Worm (Caenorhabditis elegans) whole organism, dauer: ENCODE measurements around the gene ZK666.8.
"Not testable (repeated sequence)": the region's sequence is repeated elsewhere in the genome, so short reads cannot be mapped to it uniquely, and the experiment has no call there.

Experiments
- unc-62 ChIP-seq: sonication (generic microtip); optimal IDR thresholded peaks from 2 replicates; lab custom pipeline; 2017; ENCODE audit warnings: missing biosample characterization, missing genetic modification reagents, missing genetic modification characterization

Gene ZK666.8

ce11 chrII:10447348-10448316 is 45.3 kb downstream of the ZK666.8 start, which contains the start of gene ZK673.2:
TSS of gene ZK673.2 (plus strand) at chrII:10448266.
- no peak for TF ChIP-seq unc-62

- no peak for TF ChIP-seq unc-62
Measured at ce11 chrII:10446814-10447213, 46.1 kb downstream of the ZK666.8 start.

- TF ChIP-seq unc-62 = no peak
Measured at ce11 chrII:10446300-10446699, 46.6 kb downstream of the ZK666.8 start.

ce11 chrII:10445738-10446137 is 47.2 kb downstream of the ZK666.8 start:
- no peak for TF ChIP-seq unc-62

ce11 chrII:10444971-10445707 is 47.8 kb downstream of the ZK666.8 start:
- TF ChIP-seq unc-62 = no peak

- TF ChIP-seq unc-62 = no peak
Measured at ce11 chrII:10443898-10444297, 49.0 kb downstream of the ZK666.8 start.

ce11 chrII:10442846-10443245 is 50.1 kb downstream of the ZK666.8 start, which contains the start of gene ZK673.1:
TSS of gene ZK673.1 (plus strand) at chrII:10443146.
- not testable (repeated sequence) for TF ChIP-seq unc-62
